Worm (Caenorhabditis elegans) whole organism, young adult: ENCODE results near the gene W07G4.7.

Experiments
- F33H1.4 ChIP-seq: fragments of 200-800 bp; sonication (Bioruptor generic); IDR thresholded peaks from 2 replicates; pipeline ENCODE4 v1.3.6; 2022; ENCODE audit warnings: missing genetic modification reagents, missing genetic modification characterization, missing compliant biosample characterization
- F49E8.2 ChIP-seq: sonication (generic microtip); optimal IDR thresholded peaks from 3 replicates; lab custom pipeline; 2017; ENCODE audit warnings: missing genetic modification characterization, mild to moderate bottlenecking, missing compliant biosample characterization, antibody characterized with exemption, moderate library complexity; ENCODE audit not compliant: insufficient read depth
- F55B11.4 ChIP-seq: sonication (generic microtip); optimal IDR thresholded peaks from 2 replicates; lab custom pipeline; 2016; ENCODE audit warnings: missing compliant biosample characterization, missing genetic modification characterization, borderline replicate concordance; ENCODE audit not compliant: insufficient read depth
- F57C9.4 ChIP-seq: sonication (generic microtip); optimal IDR thresholded peaks from 2 replicates; lab custom pipeline; 2017; ENCODE audit warnings: mild to moderate bottlenecking, missing genetic modification characterization, missing compliant biosample characterization
- T26A5.8 ChIP-seq: sonication (generic microtip); optimal IDR thresholded peaks from 2 replicates; lab custom pipeline; 2016; ENCODE audit warnings: missing genetic modification characterization, missing compliant biosample characterization
- Y53F4B.3 ChIP-seq: fragments of 200-800 bp; sonication (Bioruptor generic); IDR thresholded peaks from 2 replicates; pipeline ENCODE4 v1.3.6; 2022; ENCODE audit warnings: missing genetic modification reagents, missing genetic modification characterization, missing compliant biosample characterization
- Y53G8AR.9 ChIP-seq: fragments of 200-800 bp; sonication (Bioruptor generic); conservative IDR thresholded peaks from 2 replicates; pipeline ENCODE4 v1.3.6; 2022; ENCODE audit warnings: missing genetic modification reagents, missing genetic modification characterization, missing compliant biosample characterization
- Y67H2A.10 ChIP-seq: fragments of 200-800 bp; sonication (Bioruptor generic); conservative IDR thresholded peaks from 2 replicates; pipeline ENCODE4 v1.3.6; 2022; ENCODE audit warnings: missing genetic modification reagents, missing genetic modification characterization, missing compliant biosample characterization
- ZK185.1 ChIP-seq: sonication (generic microtip); optimal IDR thresholded peaks from 2 replicates; lab custom pipeline; 2016; ENCODE audit warnings: mild to moderate bottlenecking, missing genetic modification characterization, missing compliant biosample characterization; ENCODE audit not compliant: poor library complexity, severe bottlenecking
- akir-1 ChIP-seq: fragments of 200-800 bp; sonication (Bioruptor generic); optimal IDR thresholded peaks from 2 replicates; lab custom pipeline; 2018; ENCODE audit warnings: mild to moderate bottlenecking, missing genetic modification characterization, moderate library complexity, missing compliant biosample characterization
- ama-1 ChIP-seq, 3 experiments: fragments of 150-350 bp in 1 of 3; sonication (generic microtip) in 2 of 3; optimal IDR thresholded peaks; 2 replicates each; lab custom pipeline; 2014 to 2018; ENCODE audit warnings: missing biosample characterization in 2 of 3, missing genetic modification characterization in 2 of 3, missing genetic modification reagents in 2 of 3
- aptf-3 ChIP-seq: fragments of 200-800 bp; sonication (Bioruptor generic); IDR thresholded peaks from 2 replicates; pipeline ENCODE4 v1.3.6; 2022; ENCODE audit warnings: missing genetic modification characterization, missing compliant biosample characterization
- atf-7 ChIP-seq: sonication (generic microtip); optimal IDR thresholded peaks from 2 replicates; lab custom pipeline; 2017; ENCODE audit warnings: mild to moderate bottlenecking, missing genetic modification characterization, missing compliant biosample characterization
- athp-1 ChIP-seq: sonication (generic microtip); optimal IDR thresholded peaks from 2 replicates; lab custom pipeline; 2017; ENCODE audit warnings: mild to moderate bottlenecking, missing genetic modification characterization, missing compliant biosample characterization
- cebp-1 ChIP-seq, 2 experiments: fragments of 200-800 bp in 1 of 2; sonication (Bioruptor generic) in 1 of 2; sonication (generic microtip) in 1 of 2; IDR thresholded peaks in 1 of 2; optimal IDR thresholded peaks in 1 of 2; 2 replicates each; pipeline versions ENCODE4 v1.3.6 to Lab custom; 2017 to 2022; ENCODE audit warnings: missing compliant biosample characterization in 2 of 2, missing genetic modification characterization in 2 of 2, mild to moderate bottlenecking in 1 of 2, missing genetic modification reagents in 1 of 2, moderate library complexity in 1 of 2
- ceh-27 ChIP-seq: fragments of 200-800 bp; sonication (Bioruptor generic); optimal IDR thresholded peaks from 2 replicates; lab custom pipeline; 2018; ENCODE audit warnings: mild to moderate bottlenecking, missing genetic modification characterization, moderate library complexity, missing compliant biosample characterization
- dox-1 ChIP-seq: fragments of 200-800 bp; sonication (Bioruptor generic); IDR thresholded peaks from 2 replicates; pipeline ENCODE4 v1.3.6; 2022; ENCODE audit warnings: missing genetic modification reagents, missing genetic modification characterization, missing compliant biosample characterization
- dpff-1 ChIP-seq: sonication (generic microtip); optimal IDR thresholded peaks from 2 replicates; lab custom pipeline; 2017; ENCODE audit warnings: mild to moderate bottlenecking, missing genetic modification characterization, missing compliant biosample characterization
- hmg-1.2 ChIP-seq: fragments of 200-800 bp; sonication (Bioruptor generic); IDR thresholded peaks from 2 replicates; pipeline ENCODE4 v1.3.6; 2022; ENCODE audit warnings: missing genetic modification reagents, missing genetic modification characterization, missing compliant biosample characterization
- hrde-1 ChIP-seq: sonication (generic microtip); optimal IDR thresholded peaks from 2 replicates; lab custom pipeline; 2016; ENCODE audit warnings: missing genetic modification characterization, mild to moderate bottlenecking, missing compliant biosample characterization, moderate library complexity, missing genotype, missing genetic modification reagents, borderline replicate concordance
- hsf-1 ChIP-seq: fragments of 200-800 bp; sonication (Bioruptor generic); IDR thresholded peaks from 2 replicates; pipeline ENCODE4 v1.3.6; 2022; ENCODE audit warnings: missing genetic modification reagents, missing genetic modification characterization, missing compliant biosample characterization
- lag-1 ChIP-seq: fragments of 200-800 bp; sonication (Bioruptor generic); IDR thresholded peaks from 2 replicates; pipeline ENCODE4 v1.3.6; 2022; ENCODE audit warnings: missing genetic modification reagents, missing genetic modification characterization, missing compliant biosample characterization
- lin-26 ChIP-seq: fragments of 200-800 bp; sonication (Bioruptor generic); IDR thresholded peaks from 2 replicates; pipeline ENCODE4 v1.3.6; 2022; ENCODE audit warnings: missing genetic modification reagents, missing genetic modification characterization, missing compliant biosample characterization
- lin-54 ChIP-seq: fragments of 200-800 bp; sonication (Bioruptor generic); optimal IDR thresholded peaks from 2 replicates; lab custom pipeline; 2018; ENCODE audit warnings: mild to moderate bottlenecking, missing genetic modification characterization, missing compliant biosample characterization
- lsl-1 ChIP-seq: fragments of 200-800 bp; sonication (Bioruptor generic); optimal IDR thresholded peaks from 2 replicates; lab custom pipeline; 2018; ENCODE audit warnings: mild to moderate bottlenecking, missing genetic modification characterization, moderate library complexity, missing compliant biosample characterization
- lsy-27 ChIP-seq: sonication (generic microtip); optimal IDR thresholded peaks from 2 replicates; lab custom pipeline; 2017; ENCODE audit warnings: missing genetic modification characterization, mild to moderate bottlenecking, missing compliant biosample characterization, antibody characterized with exemption, missing genotype, borderline replicate concordance; ENCODE audit not compliant: insufficient read depth
- madf-3 ChIP-seq: fragments of 200-800 bp; sonication (Bioruptor generic); IDR thresholded peaks from 2 replicates; pipeline ENCODE4 v1.3.6; 2022; ENCODE audit warnings: missing genetic modification reagents, missing genetic modification characterization, missing compliant biosample characterization
- madf-6 ChIP-seq: fragments of 200-800 bp; sonication (Bioruptor generic); IDR thresholded peaks from 2 replicates; pipeline ENCODE4 v1.3.6; 2022; ENCODE audit warnings: missing genetic modification reagents, missing genetic modification characterization, missing compliant biosample characterization
- madf-8 ChIP-seq: fragments of 200-800 bp; sonication (Bioruptor generic); conservative IDR thresholded peaks from 2 replicates; pipeline ENCODE4 v1.3.6; 2022; ENCODE audit warnings: missing genetic modification reagents, missing genetic modification characterization, missing compliant biosample characterization
- mcd-1 ChIP-seq: fragments of 200-800 bp; sonication (Bioruptor generic); IDR thresholded peaks from 2 replicates; pipeline ENCODE4 v1.3.6; 2022; ENCODE audit warnings: missing genetic modification reagents, missing genetic modification characterization, missing compliant biosample characterization
- mes-4 ChIP-seq: sonication (generic microtip); optimal IDR thresholded peaks from 2 replicates; lab custom pipeline; 2016; ENCODE audit warnings: missing genotype, missing genetic modification characterization, missing compliant biosample characterization
- mxl-1 ChIP-seq: sonication (generic microtip); optimal IDR thresholded peaks from 2 replicates; lab custom pipeline; 2016; ENCODE audit warnings: missing genetic modification characterization, missing compliant biosample characterization
- nfyb-1 ChIP-seq: fragments of 200-800 bp; sonication (Bioruptor generic); IDR thresholded peaks from 2 replicates; pipeline ENCODE4 v1.3.6; 2022; ENCODE audit warnings: missing genetic modification reagents, missing genetic modification characterization, missing compliant biosample characterization
- pbrm-1 ChIP-seq: fragments of 200-800 bp; sonication (Bioruptor generic); IDR thresholded peaks from 2 replicates; pipeline ENCODE4 v1.3.6; 2022; ENCODE audit warnings: missing genetic modification reagents, missing genetic modification characterization, missing compliant biosample characterization
- sdz-38 ChIP-seq: sonication (generic microtip); optimal IDR thresholded peaks from 2 replicates; lab custom pipeline; 2016; ENCODE audit warnings: missing genotype, missing genetic modification characterization, missing compliant biosample characterization
- snpc-1.1 ChIP-seq: sonication (generic microtip); optimal IDR thresholded peaks from 2 replicates; lab custom pipeline; 2017; ENCODE audit warnings: missing genetic modification characterization, mild to moderate bottlenecking, missing compliant biosample characterization, antibody characterized with exemption, moderate library complexity, missing genotype, missing genetic modification reagents; ENCODE audit not compliant: insufficient read depth
- snpc-1.3 ChIP-seq: sonication (generic microtip); optimal IDR thresholded peaks from 2 replicates; lab custom pipeline; 2017; ENCODE audit warnings: missing genetic modification characterization, mild to moderate bottlenecking, missing compliant biosample characterization, antibody characterized with exemption, moderate library complexity, missing genotype, missing genetic modification reagents; ENCODE audit not compliant: insufficient read depth
- snpc-3.4 ChIP-seq: sonication (generic microtip); optimal IDR thresholded peaks from 2 replicates; lab custom pipeline; 2017; ENCODE audit warnings: missing genetic modification characterization, mild to moderate bottlenecking, missing compliant biosample characterization, antibody characterized with exemption, moderate library complexity, missing genotype, missing genetic modification reagents
- snpc-4 ChIP-seq, 5 experiments: fragments of 150-350 bp in 1 of 5; sonication (generic microtip) in 4 of 5; optimal IDR thresholded peaks; 2 replicates each; lab custom pipeline; 2014 to 2018; ENCODE audit warnings: missing genetic modification characterization in 5 of 5, missing biosample characterization in 3 of 5, antibody characterized with exemption in 2 of 5, mild to moderate bottlenecking in 2 of 5, missing compliant biosample characterization in 2 of 5, missing genotype in 2 of 5, moderate library complexity in 2 of 5, missing genetic modification reagents in 1 of 5
- somi-1 ChIP-seq: fragments of 200-800 bp; sonication (Bioruptor generic); optimal IDR thresholded peaks from 2 replicates; lab custom pipeline; 2018; ENCODE audit warnings: mild to moderate bottlenecking, missing genetic modification characterization, missing compliant biosample characterization
- tlf-1 ChIP-seq: fragments of 200-800 bp; sonication (Bioruptor generic); optimal IDR thresholded peaks from 2 replicates; lab custom pipeline; 2018; ENCODE audit warnings: mild to moderate bottlenecking, missing genetic modification characterization, missing compliant biosample characterization
- zfh-2 ChIP-seq: fragments of 200-800 bp; sonication (Bioruptor generic); conservative IDR thresholded peaks from 2 replicates; pipeline ENCODE4 v1.3.6; 2022; ENCODE audit warnings: missing genetic modification reagents, missing genetic modification characterization, missing compliant biosample characterization
- ztf-18 ChIP-seq: sonication (generic microtip); optimal IDR thresholded peaks from 2 replicates; lab custom pipeline; 2016; ENCODE audit warnings: missing genotype, mild to moderate bottlenecking, missing genetic modification characterization, missing compliant biosample characterization
- ztf-3 ChIP-seq: fragments of 200-800 bp; sonication (Bioruptor generic); optimal IDR thresholded peaks from 2 replicates; lab custom pipeline; 2018; ENCODE audit warnings: mild to moderate bottlenecking, missing genetic modification characterization, missing compliant biosample characterization

W07G4.7 gene

DNA sequence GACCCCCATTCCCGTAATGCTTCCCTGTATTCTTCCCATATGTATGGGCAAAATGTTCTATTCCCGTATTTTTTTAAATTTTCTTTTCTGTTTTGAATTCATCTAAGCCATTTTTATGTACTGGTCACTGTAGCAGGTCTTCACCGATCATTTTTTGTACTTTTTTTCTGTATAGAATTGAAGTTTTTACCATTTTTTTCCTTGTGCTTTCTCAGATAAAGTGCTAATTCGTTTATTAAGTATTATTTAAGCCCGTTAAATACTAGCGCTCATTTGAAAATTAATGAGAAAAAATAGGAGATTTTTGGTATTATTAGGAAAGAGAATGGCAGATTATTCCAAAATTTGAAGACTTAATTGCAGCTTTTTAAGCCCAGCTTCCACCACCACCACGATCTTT, 27.8 kb downstream of the W07G4.7 start:
- TF ChIP-seq tlf-1 (GFP tag; lab: Kevin White, UChicago) (peak; percentile 39), Y53F4B.3 (GFP tag; lab: Robert Waterston, UW) (no peak), pbrm-1 (GFP tag; lab: Robert Waterston, UW) (no peak), somi-1 (GFP tag; lab: Kevin White, UChicago) (no peak), F55B11.4 (tag; lab: Kevin White, UChicago) (no peak), T26A5.8 (tag; lab: Kevin White, UChicago) (no peak), mes-4 (no peak), zfh-2 (GFP tag; lab: Robert Waterston, UW) (no peak), lin-26 (no peak; the same call in 1 of the 2 replicates), snpc-1.1 (tag; lab: Kevin White, UChicago) (no peak), atf-7 (tag; lab: Kevin White, UChicago) (no peak), ztf-3 (GFP tag; lab: Kevin White, UChicago) (no peak), sdz-38 (no peak), dox-1 (no peak; the same call in 1 of the 2 replicates), nfyb-1 (GFP tag; lab: Robert Waterston, UW) (no peak), snpc-1.3 (tag; lab: Kevin White, UChicago) (peak; percentile 43), madf-6 (peak; percentile 49; the same call in 1 of the 2 replicates), lag-1 (GFP tag; lab: Robert Waterston, UW) (no peak), hrde-1 (tag; lab: Kevin White, UChicago) (peak; percentile 88), ZK185.1 (tag; lab: Kevin White, UChicago) (no peak), athp-1 (tag; lab: Kevin White, UChicago) (peak; percentile 51), F57C9.4 (no peak), snpc-4 (GFP tag; optimal IDR thresholded peaks at IDR 0.05; lab: Kevin White, UChicago) (no peak), snpc-4 (tag; optimal IDR thresholded peaks at IDR 0.05; lab: Kevin White, UChicago) (peak in 2 of 4 experiments; percentile 2 to 24), F33H1.4 (GFP tag; lab: Robert Waterston, UW) (0 out of 2 replicates have a peak, but pooled peaks have one; percentile 7), akir-1 (GFP tag; lab: Kevin White, UChicago) (no peak), F49E8.2 (tag; lab: Kevin White, UChicago) (peak; percentile 72), aptf-3 (GFP tag; lab: Robert Waterston, UW) (no peak), Y67H2A.10 (GFP tag; lab: Robert Waterston, UW) (no peak), ceh-27 (GFP tag; lab: Kevin White, UChicago) (no peak), lsy-27 (tag; lab: Kevin White, UChicago) (no peak), lsl-1 (GFP tag; lab: Kevin White, UChicago) (peak; percentile 1), madf-3 (GFP tag; lab: Robert Waterston, UW) (0 out of 2 replicates have a peak, but pooled peaks have one; percentile 2), ama-1 (optimal IDR thresholded peaks at IDR 0.05; lab: Kevin White, UChicago) (no peak), ama-1 (GFP tag; optimal IDR thresholded peaks at IDR 0.05; lab: Kevin White, UChicago) (peak in 1 of 2 experiments; percentile 61), mcd-1 (no peak), Y53G8AR.9 (GFP tag; lab: Robert Waterston, UW) (peak; percentile 25; the same call in 1 of the 2 replicates), hsf-1 (peak; percentile 47; the same call in 1 of the 2 replicates), ztf-18 (tag; lab: Kevin White, UChicago) (no peak), snpc-3.4 (tag; lab: Kevin White, UChicago) (peak; percentile 16), mxl-1 (peak; percentile 20), hmg-1.2 (0 out of 2 replicates have a peak, but pooled peaks have one; percentile 14), lin-54 (GFP tag; lab: Kevin White, UChicago) (peak; percentile 30), madf-8 (GFP tag; lab: Robert Waterston, UW) (no peak), cebp-1 (GFP tag; IDR thresholded peaks at IDR 0.05; lab: Robert Waterston, UW) (no peak), cebp-1 (tag; optimal IDR thresholded peaks at IDR 0.05; lab: Kevin White, UChicago) (peak; percentile 19), dpff-1 (no peak)
